Fruit fly (Drosophila melanogaster) whole organism, adult: ENCODE results near the gene CG32147.

Experiments
- CG11617 ChIP-seq: fragments of 200-800 bp; sonication (Bioruptor generic); optimal IDR thresholded peaks from 2 replicates; lab custom pipeline; 2017; ENCODE audit warnings: mild to moderate bottlenecking, missing biosample characterization, missing genetic modification reagents, missing genetic modification characterization
- CG1620 ChIP-seq: fragments of 200-800 bp; sonication (Bioruptor generic); optimal IDR thresholded peaks from 2 replicates; lab custom pipeline; 2016; ENCODE audit warnings: missing biosample characterization, missing genetic modification characterization
- CG33017 ChIP-seq: fragments of 200-800 bp; sonication (Bioruptor generic); optimal IDR thresholded peaks from 2 replicates; lab custom pipeline; 2018; ENCODE audit warnings: missing biosample characterization, mild to moderate bottlenecking, missing genetic modification characterization, moderate library complexity
- CG7045 ChIP-seq: fragments of 200-800 bp; sonication (Bioruptor generic); optimal IDR thresholded peaks from 2 replicates; lab custom pipeline; 2017; ENCODE audit warnings: missing biosample characterization, mild to moderate bottlenecking, missing genetic modification characterization
- Crg-1 ChIP-seq: fragments of 200-800 bp; sonication (Bioruptor generic); optimal IDR thresholded peaks from 2 replicates; lab custom pipeline; 2016; ENCODE audit warnings: missing biosample characterization, missing genetic modification characterization
- pad ChIP-seq: fragments of 200-800 bp; sonication (Bioruptor generic); optimal IDR thresholded peaks from 3 replicates; lab custom pipeline; 2017; ENCODE audit warnings: missing biosample characterization, missing genetic modification characterization, mild to moderate bottlenecking, moderate library complexity, missing genetic modification reagents
- toe ChIP-seq: fragments of 200-800 bp; sonication (Bioruptor generic); optimal IDR thresholded peaks from 2 replicates; lab custom pipeline; 2016; ENCODE audit warnings: missing biosample characterization, missing genetic modification characterization

- TF ChIP-seq pad (GFP tag; lab: Kevin White, UChicago) (no peak), toe (GFP tag; lab: Kevin White, UChicago) (no peak), CG33017 (tag; lab: Kevin White, UChicago) (no peak), CG7045 (GFP tag; lab: Kevin White, UChicago) (no peak), Crg-1 (no peak), CG1620 (GFP tag; lab: Kevin White, UChicago) (no peak), CG11617 (GFP tag; lab: Kevin White, UChicago) (no peak)
These were observed 751 bp downstream of the CG32147 start for dm6 chr3L:15143108-15143507.
